Worm (Caenorhabditis elegans) whole organism, L3 larva: ENCODE results near the gene fbxb-54.
A peak's percentile ranks its signal among the peaks of the same experiment; 100 is the strongest.
"Not testable (repeated sequence)": the region's sequence is repeated elsewhere in the genome, so short reads cannot be mapped to it uniquely, and the experiment has no call there.

Experiments used
- ama-1 ChIP-seq: fragments of 150-350 bp; optimal IDR thresholded peaks from 2 replicates; lab custom pipeline; 2018
- ceh-16 ChIP-seq: sonication (generic microtip); optimal IDR thresholded peaks from 2 replicates; lab custom pipeline; 2017; ENCODE audit warnings: missing biosample characterization, missing genetic modification characterization
- ceh-82 ChIP-seq: fragments of 150-350 bp; optimal IDR thresholded peaks from 2 replicates; lab custom pipeline; 2014; ENCODE audit warnings: missing biosample characterization, missing genetic modification characterization
- ceh-9 ChIP-seq: sonication (generic microtip); optimal IDR thresholded peaks from 2 replicates; lab custom pipeline; 2018; ENCODE audit warnings: missing biosample characterization, missing genetic modification characterization
- daf-12 ChIP-seq: fragments of 150-350 bp; optimal IDR thresholded peaks from 2 replicates; lab custom pipeline; 2014; ENCODE audit warnings: missing biosample characterization, missing genetic modification reagents, missing genetic modification characterization
- egl-27 ChIP-seq: sonication (generic microtip); optimal IDR thresholded peaks from 4 replicates; lab custom pipeline; 2017; ENCODE audit warnings: missing biosample characterization, missing genetic modification reagents, missing genetic modification characterization
- egl-5 ChIP-seq: fragments of 150-350 bp; optimal IDR thresholded peaks from 2 replicates; lab custom pipeline; 2017; ENCODE audit warnings: missing biosample characterization, missing genetic modification reagents, missing genetic modification characterization, inconsistent platforms
- elt-2 ChIP-seq: sonication (generic microtip); optimal IDR thresholded peaks from 2 replicates; lab custom pipeline; 2016; ENCODE audit warnings: missing genetic modification reagents, mild to moderate bottlenecking, missing genetic modification characterization, missing compliant biosample characterization
- elt-3 ChIP-seq, 3 experiments: fragments of 150-350 bp in 1 of 3; sonication (generic microtip) in 2 of 3; optimal IDR thresholded peaks; 2 replicates in 2 of 3; 4 replicates in 1 of 3; lab custom pipeline; 2014 to 2017; ENCODE audit warnings: missing biosample characterization in 3 of 3, missing genetic modification characterization in 3 of 3
- eor-1 ChIP-seq, 2 experiments: fragments of 150-350 bp; optimal IDR thresholded peaks; 2 replicates each; lab custom pipeline; 2014 to 2018; ENCODE audit warnings: missing biosample characterization in 2 of 2, missing genetic modification characterization in 2 of 2
- fkh-10 ChIP-seq: sonication (generic microtip); optimal IDR thresholded peaks from 2 replicates; lab custom pipeline; 2017; ENCODE audit warnings: missing biosample characterization, missing genetic modification reagents, missing genetic modification characterization
- fkh-2 ChIP-seq: fragments of 150-350 bp; optimal IDR thresholded peaks from 2 replicates; lab custom pipeline; 2014; ENCODE audit warnings: missing biosample characterization, missing genetic modification reagents, missing genetic modification characterization
- hmg-11 ChIP-seq: sonication (generic microtip); optimal IDR thresholded peaks from 2 replicates; lab custom pipeline; 2016; ENCODE audit warnings: missing genetic modification characterization, missing compliant biosample characterization
- mml-1 ChIP-seq: fragments of 150-350 bp; sonication (generic microtip); optimal IDR thresholded peaks from 3 replicates; lab custom pipeline; 2014; ENCODE audit warnings: missing biosample characterization, missing genetic modification characterization
- nfya-1 ChIP-seq: sonication (generic microtip); optimal IDR thresholded peaks from 2 replicates; lab custom pipeline; 2017; ENCODE audit warnings: missing genetic modification characterization, mild to moderate bottlenecking, missing compliant biosample characterization, antibody characterized with exemption, moderate library complexity; ENCODE audit not compliant: insufficient read depth
- nhr-11 ChIP-seq: fragments of 150-350 bp; optimal IDR thresholded peaks from 2 replicates; lab custom pipeline; 2014; ENCODE audit warnings: missing biosample characterization, missing genetic modification characterization
- nhr-12 ChIP-seq: fragments of 150-350 bp; optimal IDR thresholded peaks from 2 replicates; lab custom pipeline; 2014; ENCODE audit warnings: missing biosample characterization, missing genetic modification characterization
- nhr-23 ChIP-seq: fragments of 150-350 bp; optimal IDR thresholded peaks from 2 replicates; lab custom pipeline; 2014; ENCODE audit warnings: missing biosample characterization, missing genetic modification reagents, missing genetic modification characterization
- nhr-237 ChIP-seq: fragments of 150-350 bp; optimal IDR thresholded peaks from 2 replicates; lab custom pipeline; 2014; ENCODE audit warnings: missing biosample characterization, missing genetic modification characterization
- nhr-28 ChIP-seq: fragments of 150-350 bp; optimal IDR thresholded peaks from 2 replicates; lab custom pipeline; 2014; ENCODE audit warnings: missing biosample characterization, missing genetic modification characterization
- nhr-76 ChIP-seq: fragments of 150-350 bp; sonication (generic microtip); optimal IDR thresholded peaks from 5 replicates; lab custom pipeline; 2014; ENCODE audit warnings: missing biosample characterization, missing genetic modification characterization
- nhr-77 ChIP-seq: fragments of 150-350 bp; optimal IDR thresholded peaks from 2 replicates; lab custom pipeline; 2014; ENCODE audit warnings: missing biosample characterization, missing genetic modification characterization
- pha-4 ChIP-seq: fragments of 150-350 bp; optimal IDR thresholded peaks from 2 replicates; lab custom pipeline; 2014; ENCODE audit warnings: missing biosample characterization, missing genetic modification reagents, missing genetic modification characterization
- pqm-1 ChIP-seq: fragments of 150-350 bp; optimal IDR thresholded peaks from 2 replicates; lab custom pipeline; 2017; ENCODE audit warnings: missing biosample characterization, missing genetic modification characterization, inconsistent platforms
- sea-2 ChIP-seq: fragments of 150-350 bp; sonication (generic microtip); optimal IDR thresholded peaks from 4 replicates; lab custom pipeline; 2014; ENCODE audit warnings: missing biosample characterization, missing genetic modification reagents, missing genetic modification characterization
- skn-1 ChIP-seq: fragments of 150-350 bp; optimal IDR thresholded peaks from 2 replicates; lab custom pipeline; 2014; ENCODE audit warnings: missing biosample characterization, missing genetic modification characterization
- snpc-4 ChIP-seq: fragments of 150-350 bp; optimal IDR thresholded peaks from 2 replicates; lab custom pipeline; 2014; ENCODE audit warnings: missing biosample characterization, missing genetic modification characterization
- tbx-2 ChIP-seq: sonication (generic microtip); optimal IDR thresholded peaks from 2 replicates; lab custom pipeline; 2016; ENCODE audit warnings: mild to moderate bottlenecking, missing genetic modification characterization, missing compliant biosample characterization
- unc-62 ChIP-seq: fragments of 150-350 bp; sonication (generic microtip); optimal IDR thresholded peaks from 4 replicates; lab custom pipeline; 2014; ENCODE audit warnings: missing biosample characterization, missing genetic modification reagents, missing genetic modification characterization
- ztf-4 ChIP-seq: fragments of 150-350 bp; optimal IDR thresholded peaks from 2 replicates; lab custom pipeline; 2014; ENCODE audit warnings: missing biosample characterization, missing genetic modification characterization

Gene fbxb-54

DNA sequence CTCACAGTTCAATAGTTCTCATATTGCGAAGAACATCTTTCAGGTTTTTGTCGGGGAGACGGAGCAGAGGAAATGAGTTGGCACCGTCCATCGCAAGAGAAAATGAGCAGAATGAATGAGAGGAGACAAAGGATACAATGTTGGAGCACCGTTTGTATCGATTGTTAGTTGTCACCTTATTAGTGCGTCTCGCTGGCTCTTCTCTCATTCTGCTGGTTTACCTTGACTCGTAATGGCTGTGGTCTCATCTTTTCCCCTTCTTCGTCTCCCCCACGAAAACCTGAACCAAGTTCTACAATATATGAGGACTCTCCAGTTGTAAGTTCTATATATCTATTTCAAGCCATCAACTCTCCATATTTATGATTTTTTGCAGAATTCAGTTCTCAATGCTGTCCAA lies at the start of gene fbxb-54, which contains the start of gene fbxb-50:
fbxb-54 (minus strand) TSS at position 101 of the 400 bp plus-strand sequence.
fbxb-50 (plus strand) TSS at position 227 of the 400 bp plus-strand sequence.
- not testable (repeated sequence) for TF ChIP-seq nhr-12; snpc-4 (tag; lab: Kevin White, UChicago); eor-1 (tag; optimal IDR thresholded peaks at IDR 0.05; lab: Kevin White, UChicago)

DNA sequence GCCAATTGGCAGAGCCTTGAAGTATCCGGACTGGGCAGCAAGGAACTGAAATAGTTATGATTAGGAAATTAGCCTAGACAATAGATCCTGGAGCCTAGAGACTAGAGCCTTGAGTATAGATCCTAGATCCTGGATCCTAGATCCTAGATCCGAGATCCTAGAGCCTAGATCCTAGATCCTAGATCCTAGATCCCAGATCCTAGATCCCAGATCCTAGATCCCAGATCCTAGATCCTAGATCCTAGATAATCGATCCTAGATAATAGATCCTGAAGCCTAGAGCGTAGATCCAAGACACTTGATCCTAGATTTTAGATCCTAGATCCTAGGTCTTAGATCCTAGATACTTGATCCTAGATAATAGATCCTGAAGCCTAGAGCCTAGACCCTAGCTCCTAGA lies 48.9 kb upstream of the fbxb-54 start:
- TF ChIP-seq skn-1 (no peak), ceh-82 (no peak), nhr-23 (no peak), pqm-1 (no peak), ztf-4 (tag; lab: Kevin White, UChicago) (no peak), nhr-12 (no peak), elt-2 (tag; lab: Kevin White, UChicago) (no peak), nfya-1 (tag; lab: Kevin White, UChicago) (no peak), fkh-10 (GFP tag; lab: Kevin White, UChicago) (no peak), hmg-11 (tag; lab: Kevin White, UChicago) (no peak), daf-12 (tag; lab: Kevin White, UChicago) (no peak), egl-5 (tag; lab: Kevin White, UChicago) (no peak), pha-4 (tag; lab: Kevin White, UChicago) (no peak), nhr-237 (tag; lab: Kevin White, UChicago) (no peak), nhr-28 (no peak)
- TF ChIP-seq, all 47 proteins: peak for 0

- TF ChIP-seq hmg-11 (tag; lab: Kevin White, UChicago) (no peak), egl-27 (tag; lab: Kevin White, UChicago) (no peak)
These were observed 46.9 kb upstream of the fbxb-54 start for ce11 chrII:1603049-1603448.

DNA sequence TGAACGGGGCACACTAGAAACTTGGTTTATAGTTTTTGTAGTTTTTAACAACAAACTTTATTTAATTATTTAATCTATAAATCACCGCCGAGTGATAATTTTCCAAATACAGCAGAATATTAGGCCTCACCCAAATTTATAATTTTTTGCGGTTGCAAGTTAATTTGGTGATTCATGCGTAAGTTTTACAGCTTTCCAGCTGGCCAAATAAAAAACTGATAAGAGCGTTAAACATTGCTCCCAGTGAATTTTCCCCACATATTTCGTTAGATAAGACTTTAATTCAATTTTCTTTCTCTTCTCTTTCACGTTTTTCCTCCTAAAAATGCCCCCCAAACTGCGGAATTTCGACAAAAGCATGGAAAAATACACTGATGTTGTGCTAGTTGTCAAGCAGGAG lies 45.4 kb upstream of the fbxb-54 start, which contains the start of gene bath-47:
bath-47 (plus strand) TSS at position 305 of the 400 bp plus-strand sequence.
- TF ChIP-seq skn-1 (no peak), snpc-4 (tag; lab: Kevin White, UChicago) (no peak), elt-2 (tag; lab: Kevin White, UChicago) (peak; percentile 59), nhr-11 (tag; lab: Kevin White, UChicago) (no peak), pqm-1 (peak; percentile 36)

- no peak for TF ChIP-seq sea-2 (GFP tag; lab: Kevin White, UChicago)
- TF ChIP-seq, all 47 proteins: peak for 0
These were observed 44.5 kb upstream of the fbxb-54 start, which contains the start of gene bath-26 for ce11 chrII:1600661-1601060. Gene bath-26 (minus strand): TSS chrII:1600761.

- TF ChIP-seq ceh-16 (tag; lab: Kevin White, UChicago) (no peak), nhr-77 (no peak), pqm-1 (peak; percentile 49), skn-1 (no peak), nhr-11 (tag; lab: Kevin White, UChicago) (no peak), hmg-11 (tag; lab: Kevin White, UChicago) (no peak), elt-2 (tag; lab: Kevin White, UChicago) (peak; percentile 73), elt-3 (tag; optimal IDR thresholded peaks at IDR 0.05; lab: Kevin White, UChicago) (no peak)
These were observed 41.3 kb upstream of the fbxb-54 start, which contains the start of gene bath-46 for ce11 chrII:1597101-1598088. Gene bath-46 (plus strand): TSS chrII:1597906.

- no peak for TF ChIP-seq nfya-1 (tag; lab: Kevin White, UChicago)
- no peak for TF ChIP-seq nhr-23
- TF ChIP-seq ceh-9 (tag; lab: Kevin White, UChicago), result no peak
- TF ChIP-seq tbx-2, result no peak
- no peak for TF ChIP-seq nhr-76 (tag; lab: Kevin White, UChicago)
- no peak for TF ChIP-seq pha-4 (tag; lab: Kevin White, UChicago)
- no peak for TF ChIP-seq nhr-12
- TF ChIP-seq fkh-2 (tag; lab: Kevin White, UChicago), result no peak
- no peak for TF ChIP-seq unc-62 (GFP tag; lab: Kevin White, UChicago)
- no peak for TF ChIP-seq mml-1 (tag; lab: Kevin White, UChicago)
- no peak for TF ChIP-seq ama-1 (lab: Kevin White, UChicago)
- TF ChIP-seq eor-1 (tag; optimal IDR thresholded peaks at IDR 0.05; lab: Kevin White, UChicago), result no peak
These were observed 39.0 kb upstream of the fbxb-54 start, which contains the start of gene clec-20 for ce11 chrII:1595137-1595536. Gene clec-20 (minus strand): TSS chrII:1595237.
